Fruit fly (Drosophila melanogaster) whole organism, prepupa: ENCODE measurements around the gene Reph.

ENCODE experiments used
- CG10669 ChIP-seq: fragments of 200-800 bp; sonication (Bioruptor generic); optimal IDR thresholded peaks from 3 replicates; lab custom pipeline; 2018; ENCODE audit warnings: missing biosample characterization, mild to moderate bottlenecking, missing genetic modification characterization, moderate library complexity
- CG15336 ChIP-seq: fragments of 200-800 bp; sonication (Bioruptor generic); IDR thresholded peaks from 2 replicates; pipeline ENCODE4 v1.3.6; 2022; ENCODE audit warnings: missing biosample characterization, missing genetic modification characterization
- CG1621 ChIP-seq: fragments of 200-800 bp; sonication (Bioruptor generic); optimal IDR thresholded peaks from 3 replicates; lab custom pipeline; 2018; ENCODE audit warnings: missing biosample characterization, mild to moderate bottlenecking, missing genetic modification characterization
- CG3032 ChIP-seq: fragments of 200-800 bp; optimal IDR thresholded peaks from 2 replicates; lab custom pipeline; 2019; ENCODE audit warnings: missing biosample characterization, mild to moderate bottlenecking, missing genetic modification characterization, moderate library complexity
- Eip93F ChIP-seq: fragments of 200-800 bp; sonication (Bioruptor generic); optimal IDR thresholded peaks from 2 replicates; lab custom pipeline; 2016; ENCODE audit warnings: missing biosample characterization, mild to moderate bottlenecking, missing genetic modification characterization
- Ets21C ChIP-seq: fragments of 200-800 bp; sonication (Bioruptor generic); optimal IDR thresholded peaks from 3 replicates; lab custom pipeline; 2016; ENCODE audit warnings: missing biosample characterization, missing genetic modification characterization
- Gug ChIP-seq: fragments of 200-800 bp; sonication (Bioruptor generic); IDR thresholded peaks from 2 replicates; pipeline ENCODE4 v1.3.6; 2022; ENCODE audit warnings: missing biosample characterization, missing genetic modification characterization
- Lpt ChIP-seq: fragments of 200-800 bp; sonication (Bioruptor generic); optimal IDR thresholded peaks from 3 replicates; lab custom pipeline; 2016; ENCODE audit warnings: missing biosample characterization, missing genetic modification characterization
- net ChIP-seq: fragments of 200-800 bp; sonication (Bioruptor generic); optimal IDR thresholded peaks from 3 replicates; lab custom pipeline; 2016; ENCODE audit warnings: missing biosample characterization, missing genetic modification characterization
- spab ChIP-seq: fragments of 200-800 bp; sonication (Bioruptor generic); optimal IDR thresholded peaks from 2 replicates; lab custom pipeline; 2017; ENCODE audit warnings: missing biosample characterization, mild to moderate bottlenecking, missing genetic modification characterization, missing genetic modification reagents

- TF ChIP-seq CG15336 (GFP tag; lab: Robert Waterston, UW) (no peak), CG3032 (tag; lab: Kevin White, UChicago) (no peak), Lpt (no peak), Gug (no peak), Eip93F (no peak), spab (GFP tag; lab: Kevin White, UChicago) (no peak), CG1621 (tag; lab: Kevin White, UChicago) (no peak), net (GFP tag; lab: Kevin White, UChicago) (no peak), CG10669 (no peak), Ets21C (GFP tag; lab: Kevin White, UChicago) (no peak)
Measured at dm6 chr2L:3831694-3832093, 28.3 kb downstream of the Reph start.
